Worm (Caenorhabditis elegans) whole organism, L1 larva: ENCODE measurements around the gene nprl-3.

Experiments used
- C04F5.9 ChIP-seq: sonication (generic microtip); optimal IDR thresholded peaks from 2 replicates; lab custom pipeline; 2016; ENCODE audit warnings: missing genetic modification characterization, missing compliant biosample characterization
- C16A3.4 ChIP-seq: fragments of 150-350 bp; optimal IDR thresholded peaks from 2 replicates; lab custom pipeline; 2014; ENCODE audit warnings: missing biosample characterization, missing genetic modification characterization
- F16B12.6 ChIP-seq: fragments of 150-350 bp; optimal IDR thresholded peaks from 2 replicates; lab custom pipeline; 2014; ENCODE audit warnings: missing biosample characterization, missing genetic modification characterization
- Y116A8C.19 ChIP-seq: sonication (generic microtip); optimal IDR thresholded peaks from 2 replicates; lab custom pipeline; 2016; ENCODE audit warnings: missing compliant biosample characterization, missing genetic modification characterization, borderline replicate concordance
- aha-1 ChIP-seq: fragments of 150-350 bp; optimal IDR thresholded peaks from 2 replicates; lab custom pipeline; 2014; ENCODE audit warnings: missing biosample characterization, missing genetic modification characterization
- ama-1 ChIP-seq: fragments of 150-350 bp; optimal IDR thresholded peaks from 2 replicates; lab custom pipeline; 2014
- blmp-1 ChIP-seq: fragments of 150-350 bp; optimal IDR thresholded peaks from 2 replicates; lab custom pipeline; 2014; ENCODE audit warnings: missing biosample characterization, missing genetic modification characterization
- ceh-63 ChIP-seq: fragments of 200-800 bp; sonication (Bioruptor generic); optimal IDR thresholded peaks from 2 replicates; lab custom pipeline; 2018; ENCODE audit warnings: mild to moderate bottlenecking, missing genetic modification characterization, missing compliant biosample characterization
- ceh-8 ChIP-seq: fragments of 200-800 bp; sonication (Bioruptor generic); optimal IDR thresholded peaks from 2 replicates; lab custom pipeline; 2018; ENCODE audit warnings: mild to moderate bottlenecking, missing genetic modification characterization, moderate library complexity, missing compliant biosample characterization
- ceh-82 ChIP-seq, 3 experiments: fragments of 150-350 bp in 1 of 3; sonication (generic microtip) in 2 of 3; optimal IDR thresholded peaks; 2 replicates each; lab custom pipeline; 2014 to 2017; ENCODE audit warnings: missing biosample characterization in 3 of 3, missing genetic modification characterization in 3 of 3
- dpl-1 ChIP-seq, 3 experiments: fragments of 150-350 bp in 2 of 3; sonication (generic microtip) in 1 of 3; optimal IDR thresholded peaks; 2 replicates each; lab custom pipeline; 2014 to 2017; ENCODE audit warnings: missing biosample characterization in 3 of 3, missing genetic modification characterization in 3 of 3, missing genetic modification reagents in 3 of 3
- dsc-1 ChIP-seq: sonication (generic microtip); optimal IDR thresholded peaks from 2 replicates; lab custom pipeline; 2016; ENCODE audit warnings: mild to moderate bottlenecking, missing genetic modification characterization, missing compliant biosample characterization
- efl-1 ChIP-seq, 4 experiments: fragments of 150-350 bp; optimal IDR thresholded peaks in 3 of 4; peaks in 1 of 4; 1 replicate in 1 of 4; 2 replicates in 3 of 4; lab custom pipeline; 2014; ENCODE audit warnings: missing biosample characterization in 2 of 4, missing genetic modification characterization in 2 of 4, missing genetic modification reagents in 2 of 4
- egl-13 ChIP-seq: sonication (generic microtip); optimal IDR thresholded peaks from 2 replicates; lab custom pipeline; 2016; ENCODE audit warnings: missing genotype, missing genetic modification reagents, missing genetic modification characterization, missing compliant biosample characterization
- elt-3 ChIP-seq, 6 experiments: fragments of 150-350 bp in 1 of 6; sonication (generic microtip); optimal IDR thresholded peaks; 2 replicates each; lab custom pipeline; 2017 to 2018; ENCODE audit warnings: missing biosample characterization in 6 of 6, missing genetic modification characterization in 6 of 6, inconsistent platforms in 1 of 6
- ets-5 ChIP-seq: fragments of 200-800 bp; sonication (Bioruptor generic); IDR thresholded peaks from 2 replicates; pipeline ENCODE4 v1.3.6; 2022; ENCODE audit warnings: missing genetic modification characterization, missing compliant biosample characterization
- fkh-10 ChIP-seq: sonication (generic microtip); optimal IDR thresholded peaks from 2 replicates; lab custom pipeline; 2017; ENCODE audit warnings: missing biosample characterization, missing genetic modification reagents, missing genetic modification characterization
- hlh-17 ChIP-seq: fragments of 200-800 bp; sonication (Bioruptor generic); optimal IDR thresholded peaks from 2 replicates; lab custom pipeline; 2018; ENCODE audit warnings: missing genetic modification characterization, mild to moderate bottlenecking, missing compliant biosample characterization, moderate library complexity, borderline replicate concordance
- hlh-4 ChIP-seq: sonication (generic microtip); optimal IDR thresholded peaks from 2 replicates; lab custom pipeline; 2016; ENCODE audit warnings: mild to moderate bottlenecking, missing genetic modification characterization, missing compliant biosample characterization
- hpl-2 ChIP-seq: fragments of 150-350 bp; optimal IDR thresholded peaks from 2 replicates; lab custom pipeline; 2014; ENCODE audit warnings: missing biosample characterization, missing genetic modification reagents, missing genetic modification characterization
- irx-1 ChIP-seq: sonication (generic microtip); optimal IDR thresholded peaks from 2 replicates; lab custom pipeline; 2016; ENCODE audit warnings: missing genetic modification characterization, missing compliant biosample characterization
- isw-1 ChIP-seq: fragments of 200-800 bp; sonication (Bioruptor generic); IDR thresholded peaks from 2 replicates; pipeline ENCODE4 v1.3.6; 2022; ENCODE audit warnings: missing genetic modification characterization, missing compliant biosample characterization
- jun-1 ChIP-seq: fragments of 150-350 bp; optimal IDR thresholded peaks from 2 replicates; lab custom pipeline; 2014; ENCODE audit warnings: missing biosample characterization, missing genetic modification reagents, missing genetic modification characterization
- lin-35 ChIP-seq, 2 experiments: fragments of 150-350 bp; optimal IDR thresholded peaks; 2 replicates each; lab custom pipeline; 2014; ENCODE audit warnings: missing biosample characterization in 2 of 2, missing genetic modification characterization in 2 of 2, missing genetic modification reagents in 2 of 2
- lin-39 ChIP-seq: fragments of 150-350 bp; optimal IDR thresholded peaks from 2 replicates; lab custom pipeline; 2014; ENCODE audit warnings: missing biosample characterization, missing genetic modification reagents, missing genetic modification characterization
- lsy-2 ChIP-seq, 2 experiments: fragments of 150-350 bp; optimal IDR thresholded peaks; 2 replicates each; lab custom pipeline; 2014; ENCODE audit warnings: missing biosample characterization in 2 of 2, missing genetic modification characterization in 2 of 2
- mab-9 ChIP-seq: fragments of 200-800 bp; sonication (Bioruptor generic); IDR thresholded peaks from 2 replicates; pipeline ENCODE4 v1.3.6; 2022; ENCODE audit warnings: missing genetic modification reagents, missing genetic modification characterization, missing compliant biosample characterization
- mdl-1 ChIP-seq, 2 experiments: fragments of 150-350 bp; optimal IDR thresholded peaks; 2 replicates each; lab custom pipeline; 2014 to 2017; ENCODE audit warnings: missing biosample characterization in 2 of 2, missing genetic modification characterization in 2 of 2, inconsistent platforms in 1 of 2
- mep-1 ChIP-seq: fragments of 150-350 bp; optimal IDR thresholded peaks from 2 replicates; lab custom pipeline; 2014; ENCODE audit warnings: missing biosample characterization, missing genetic modification characterization
- nhr-12 ChIP-seq: sonication (generic microtip); optimal IDR thresholded peaks from 2 replicates; lab custom pipeline; 2017; ENCODE audit warnings: missing biosample characterization, missing genetic modification characterization
- nhr-47 ChIP-seq: sonication (generic microtip); optimal IDR thresholded peaks from 2 replicates; lab custom pipeline; 2016; ENCODE audit warnings: mild to moderate bottlenecking, missing genetic modification characterization, moderate library complexity, missing compliant biosample characterization
- nhr-71 ChIP-seq: sonication (generic microtip); optimal IDR thresholded peaks from 2 replicates; lab custom pipeline; 2016; ENCODE audit warnings: mild to moderate bottlenecking, missing genetic modification characterization, moderate library complexity, missing compliant biosample characterization
- nhr-76 ChIP-seq: sonication (generic microtip); optimal IDR thresholded peaks from 2 replicates; lab custom pipeline; 2017; ENCODE audit warnings: missing biosample characterization, missing genetic modification characterization
- nhr-77 ChIP-seq: fragments of 150-350 bp; optimal IDR thresholded peaks from 2 replicates; lab custom pipeline; 2014; ENCODE audit warnings: missing biosample characterization, missing genetic modification characterization
- nhr-84 ChIP-seq: sonication (generic microtip); optimal IDR thresholded peaks from 2 replicates; lab custom pipeline; 2017; ENCODE audit warnings: missing biosample characterization, missing genetic modification characterization
- nhr-90 ChIP-seq: sonication (generic microtip); optimal IDR thresholded peaks from 2 replicates; lab custom pipeline; 2016; ENCODE audit warnings: mild to moderate bottlenecking, missing genetic modification characterization, missing compliant biosample characterization; ENCODE audit not compliant: poor library complexity
- pax-3 ChIP-seq: fragments of 200-800 bp; sonication (Bioruptor generic); optimal IDR thresholded peaks from 2 replicates; lab custom pipeline; 2018; ENCODE audit warnings: mild to moderate bottlenecking, missing genetic modification characterization, moderate library complexity, missing compliant biosample characterization
- skn-1 ChIP-seq: fragments of 150-350 bp; optimal IDR thresholded peaks from 2 replicates; lab custom pipeline; 2014; ENCODE audit warnings: missing biosample characterization, missing genetic modification characterization
- snpc-4 ChIP-seq: fragments of 150-350 bp; optimal IDR thresholded peaks from 2 replicates; lab custom pipeline; 2014; ENCODE audit warnings: missing biosample characterization, missing genetic modification characterization
- swsn-7 ChIP-seq: sonication (generic microtip); optimal IDR thresholded peaks from 2 replicates; lab custom pipeline; 2016; ENCODE audit warnings: missing genetic modification characterization, missing compliant biosample characterization
- tbx-2 ChIP-seq: sonication (generic microtip); optimal IDR thresholded peaks from 2 replicates; lab custom pipeline; 2016; ENCODE audit warnings: missing genetic modification characterization, missing compliant biosample characterization
- tlp-1 ChIP-seq: fragments of 150-350 bp; optimal IDR thresholded peaks from 2 replicates; lab custom pipeline; 2014; ENCODE audit warnings: missing biosample characterization, missing genetic modification characterization
- unc-130 ChIP-seq: fragments of 150-350 bp; optimal IDR thresholded peaks from 2 replicates; lab custom pipeline; 2017; ENCODE audit warnings: missing biosample characterization, missing genetic modification characterization, inconsistent platforms
- unc-30 ChIP-seq: sonication (generic microtip); optimal IDR thresholded peaks from 2 replicates; lab custom pipeline; 2017; ENCODE audit warnings: missing biosample characterization, missing genetic modification characterization
- xbp-1 ChIP-seq: sonication (generic microtip); optimal IDR thresholded peaks from 2 replicates; lab custom pipeline; 2016; ENCODE audit warnings: missing genetic modification characterization, missing compliant biosample characterization
- ztf-11 ChIP-seq, 2 experiments: sonication (generic microtip); optimal IDR thresholded peaks; 2 replicates each; lab custom pipeline; 2016 to 2017; ENCODE audit warnings: missing genetic modification characterization in 2 of 2, missing biosample characterization in 1 of 2, missing compliant biosample characterization in 1 of 2
- ztf-4 ChIP-seq: fragments of 150-350 bp; optimal IDR thresholded peaks from 2 replicates; lab custom pipeline; 2014; ENCODE audit warnings: missing biosample characterization, missing genetic modification characterization

Gene nprl-3

DNA sequence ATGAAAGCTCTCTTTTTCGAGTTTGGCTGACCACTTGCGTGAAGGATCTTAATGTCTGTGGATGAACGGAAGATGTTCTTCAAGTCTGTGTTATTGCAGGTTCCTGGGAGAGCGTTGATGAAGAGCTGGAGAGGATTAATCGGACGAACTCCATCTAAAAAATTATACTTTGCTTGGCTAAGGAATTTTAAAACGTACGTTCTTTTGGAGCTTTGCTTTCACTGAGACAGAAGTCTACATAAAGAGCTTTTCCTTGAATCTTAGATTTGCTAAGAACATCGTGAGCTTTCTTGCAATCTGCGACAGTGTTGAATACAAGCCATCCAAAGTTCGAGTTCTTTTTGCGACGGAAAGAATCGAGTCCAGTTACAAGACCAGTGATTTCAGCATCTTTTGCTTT lies 10.0 kb upstream of the nprl-3 start:
- no peak for TF ChIP-seq Y116A8C.19 (tag; lab: Kevin White, UChicago)

DNA sequence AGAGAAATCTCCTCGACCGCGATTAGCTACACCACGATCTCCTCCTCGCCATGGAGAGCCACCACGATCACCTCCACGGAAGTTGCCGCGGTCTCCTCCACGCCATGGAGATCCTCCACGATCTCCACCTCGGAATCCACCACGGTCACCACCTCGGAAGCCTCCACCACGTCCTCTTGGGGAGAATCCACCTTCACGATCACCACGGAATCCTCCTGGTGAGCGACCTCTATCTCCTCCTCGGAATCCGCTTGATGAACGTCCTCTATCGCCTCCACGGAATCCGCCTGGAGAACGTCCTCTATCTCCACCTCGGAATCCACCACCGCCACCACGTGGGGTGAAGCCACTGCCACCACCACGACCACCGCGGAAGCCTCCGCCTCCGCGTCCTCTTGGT lies 8.2 kb upstream of the nprl-3 start:
- TF ChIP-seq skn-1 (tag; lab: Kevin White, UChicago) (no peak), unc-30 (no peak), hlh-17 (GFP tag; lab: Kevin White, UChicago) (no peak), mep-1 (tag; lab: Kevin White, UChicago) (no peak), snpc-4 (tag; lab: Kevin White, UChicago) (no peak), ceh-8 (GFP tag; lab: Kevin White, UChicago) (peak; percentile 1)

DNA sequence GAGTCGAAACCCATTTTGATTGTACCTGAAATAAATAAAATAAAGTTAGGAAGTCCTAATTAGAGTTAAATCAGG lies 8.0 kb upstream of the nprl-3 start, which contains the start of gene nucl-1:
nucl-1 (minus strand) TSS at position 26 of the 75 bp plus-strand sequence.
- no peak for TF ChIP-seq nhr-77 (tag; lab: Kevin White, UChicago)
- no peak for TF ChIP-seq hlh-4 (tag; lab: Kevin White, UChicago)
- TF ChIP-seq nhr-47: no peak
- no peak for TF ChIP-seq nhr-12
- TF ChIP-seq tbx-2 (tag; lab: Kevin White, UChicago): no peak
- no peak for TF ChIP-seq nhr-84 (tag; lab: Kevin White, UChicago)
- TF ChIP-seq fkh-10: no peak
- TF ChIP-seq ztf-4: no peak
- no peak for TF ChIP-seq aha-1 (tag; lab: Kevin White, UChicago)
- TF ChIP-seq xbp-1: no peak
- no peak for TF ChIP-seq dpl-1 (GFP tag; optimal IDR thresholded peaks at IDR 0.05; lab: Kevin White, UChicago)
- no peak for TF ChIP-seq ama-1
- TF ChIP-seq ceh-82 (tag; optimal IDR thresholded peaks at IDR 0.05; lab: Kevin White, UChicago): no peak
- no peak for TF ChIP-seq C04F5.9 (tag; lab: Kevin White, UChicago)
- no peak for TF ChIP-seq unc-30
- no peak for TF ChIP-seq tlp-1 (tag; lab: Kevin White, UChicago)

DNA sequence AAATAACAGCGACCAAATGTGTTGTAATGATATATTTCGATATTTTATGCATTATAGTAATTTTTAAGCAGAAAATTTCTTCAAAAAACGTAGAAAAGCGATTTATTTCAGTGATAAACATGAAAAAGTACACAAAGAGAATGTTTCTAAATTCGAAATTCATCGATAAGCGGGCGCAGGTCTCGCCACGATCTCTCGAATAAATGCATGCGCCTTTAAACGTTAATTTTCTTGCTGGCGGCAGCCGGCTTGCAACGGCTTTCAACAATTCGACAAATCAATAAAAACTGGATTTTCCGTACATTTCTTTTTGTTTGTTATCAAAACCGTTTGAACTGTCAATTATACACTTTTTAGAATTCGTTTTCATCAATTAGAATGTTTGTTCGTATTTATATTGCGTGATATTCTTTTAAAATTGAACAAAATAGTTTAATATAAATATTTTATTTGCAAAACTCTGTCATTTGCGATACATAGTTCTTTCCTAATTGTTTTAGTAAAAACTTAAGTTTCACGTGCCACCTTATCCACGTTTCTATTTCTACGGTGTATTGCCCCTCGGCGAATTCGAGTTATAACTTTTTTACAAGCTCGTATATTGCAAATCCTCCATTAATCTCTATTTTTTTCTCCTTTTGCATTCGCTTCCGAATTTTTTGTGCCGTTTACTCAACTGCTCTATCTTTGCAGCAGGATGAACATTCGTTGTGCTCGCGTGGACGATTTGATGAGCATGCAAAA lies 7.5 kb upstream of the nprl-3 start, which contains the start of gene daf-31:
daf-31 (plus strand) TSS at position 694 of the 744 bp plus-strand sequence.
- TF ChIP-seq isw-1 (GFP tag; lab: Robert Waterston, UW) (peak; percentile 50), efl-1 (optimal IDR thresholded peaks at IDR 0.05; lab: Kevin White, UChicago) (peak; percentile 72 to 73), efl-1 (GFP tag; optimal IDR thresholded peaks at IDR 0.05 in 1 of 2; lab: Kevin White, UChicago) (peak; percentile 68 to 96), fkh-10 (no peak), pax-3 (tag; lab: Kevin White, UChicago) (no peak), C16A3.4 (tag; lab: Kevin White, UChicago) (peak; percentile 60), lin-39 (tag; lab: Kevin White, UChicago) (no peak), nhr-12 (no peak), lsy-2 (tag; optimal IDR thresholded peaks at IDR 0.05; lab: Kevin White, UChicago) (peak; percentile 64 to 86), jun-1 (tag; lab: Kevin White, UChicago) (peak; percentile 5), snpc-4 (tag; lab: Kevin White, UChicago) (peak; percentile 14), nhr-47 (peak; percentile 45), egl-13 (tag; lab: Kevin White, UChicago) (no peak), tbx-2 (tag; lab: Kevin White, UChicago) (peak; percentile 18), unc-130 (tag; lab: Kevin White, UChicago) (no peak), mab-9 (GFP tag; lab: Robert Waterston, UW) (no peak), nhr-76 (no peak), mdl-1 (tag; optimal IDR thresholded peaks at IDR 0.05; lab: Kevin White, UChicago) (peak in 1 of 2 experiments; percentile 20), hpl-2 (GFP tag; lab: Kevin White, UChicago) (no peak), dpl-1 (GFP tag; optimal IDR thresholded peaks at IDR 0.05; lab: Kevin White, UChicago) (peak; percentile 50 to 78 (median 64)), ceh-63 (GFP tag; lab: Kevin White, UChicago) (no peak), nhr-71 (tag; lab: Kevin White, UChicago) (peak; percentile 53), swsn-7 (tag; lab: Kevin White, UChicago) (peak; percentile 50), skn-1 (tag; lab: Kevin White, UChicago) (peak; percentile 2), F16B12.6 (tag; lab: Kevin White, UChicago) (peak; percentile 34), lin-35 (GFP tag; optimal IDR thresholded peaks at IDR 0.05; lab: Kevin White, UChicago) (peak; percentile 71 to 83), blmp-1 (peak; percentile 69), ztf-11 (tag; optimal IDR thresholded peaks at IDR 0.05; lab: Kevin White, UChicago) (no peak), nhr-90 (tag; lab: Kevin White, UChicago) (peak; percentile 6), irx-1 (tag; lab: Kevin White, UChicago) (peak; percentile 33), dsc-1 (tag; lab: Kevin White, UChicago) (peak; percentile 35), mep-1 (tag; lab: Kevin White, UChicago) (peak; percentile 69), elt-3 (tag; optimal IDR thresholded peaks at IDR 0.05; lab: Kevin White, UChicago) (peak in 1 of 6 experiments; percentile 57), ets-5 (GFP tag; lab: Robert Waterston, UW) (no peak)
